Fruit fly (Drosophila melanogaster): Measurements from ENCODE around the gene CG31121.

DNA sequence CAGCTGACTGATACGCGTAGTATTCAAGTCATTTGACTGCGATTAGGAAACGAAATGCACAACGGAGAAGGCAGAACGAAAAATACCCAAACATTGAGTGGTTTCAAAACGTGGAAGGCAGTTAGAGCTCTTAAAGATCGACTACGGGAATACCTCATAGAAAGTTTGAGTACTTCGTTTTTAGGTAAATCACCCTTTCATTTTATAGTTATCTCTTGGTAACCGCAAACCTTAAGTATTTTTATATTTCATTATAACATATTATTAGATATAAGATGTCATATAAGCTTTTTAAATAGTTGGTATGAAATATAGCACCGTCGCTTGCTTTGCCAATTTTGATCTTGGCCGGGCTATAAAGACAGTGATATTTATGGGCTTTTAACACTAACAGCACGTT is 49.3 kb downstream of the CG31121 start:
- TF ChIP-seq lz (GFP tag; optimal IDR thresholded peaks at IDR 0.05) (no peak), spab (GFP tag; optimal IDR thresholded peaks at IDR 0.05) (no peak), svp (GFP tag) (no peak), Sox102F (GFP tag; optimal IDR thresholded peaks at IDR 0.05) (no peak), Blimp-1 (GFP tag; optimal IDR thresholded peaks at IDR 0.05) (no peak), Hr39 (GFP tag; optimal IDR thresholded peaks at IDR 0.05) (no peak), fkh (GFP tag; optimal IDR thresholded peaks at IDR 0.05) (no peak), CG11902 (GFP tag; optimal IDR thresholded peaks at IDR 0.05) (no peak), cyc (GFP tag; optimal IDR thresholded peaks at IDR 0.05) (no peak)

Measured in whole organism, prepupa.